Worm (Caenorhabditis elegans): ENCODE results near the gene str-47.

- TF ChIP-seq him-1 (tag; optimal IDR thresholded peaks at IDR 0.05) (no peak), W03F9.2 (tag; optimal IDR thresholded peaks at IDR 0.05) (no peak), dao-5 (tag; optimal IDR thresholded peaks at IDR 0.05) (no peak)
These were observed 1.6 kb downstream of the str-47 start for ce11 chrV:7647147-7647546.
